Fruit fly (Drosophila melanogaster): ENCODE measurements around the gene TwdlZ.

Gene TwdlZ

dm6 chrX:16772882-16773827 is 35.2 kb downstream of the TwdlZ start (continued):
- TF ChIP-seq Oaz (GFP tag; IDR thresholded peaks at IDR 0.05) = 0 out of 2 replicates have a peak, but pooled peaks have one; percentile 25
- TF ChIP-seq CG18619 (GFP tag; optimal IDR thresholded peaks at IDR 0.05) = no peak
- TF ChIP-seq Bdp1 (GFP tag; optimal IDR thresholded peaks at IDR 0.05) = no peak
- TF ChIP-seq Oli (tag; optimal IDR thresholded peaks at IDR 0.05) = peak; percentile 25
- TF ChIP-seq CG12744 (GFP tag; optimal IDR thresholded peaks at IDR 0.05) = no peak
- TF ChIP-seq Spps (tag; optimal IDR thresholded peaks at IDR 0.05) = peak; percentile 66
- TF ChIP-seq zf30C (GFP tag; optimal IDR thresholded peaks at IDR 0.05) = peak; percentile 41
- peak; percentile 15 for TF ChIP-seq ERR (GFP tag; optimal IDR thresholded peaks at IDR 0.05)
- TF ChIP-seq bigmax (GFP tag; optimal IDR thresholded peaks at IDR 0.05) = no peak
- TF ChIP-seq Awh (GFP tag; IDR thresholded peaks at IDR 0.05) = peak; percentile 83
- peak; percentile 59 for TF ChIP-seq gem (tag; optimal IDR thresholded peaks at IDR 0.05)
- TF ChIP-seq sens (GFP tag) = peak; percentile 96
- TF ChIP-seq ken (GFP tag; IDR thresholded peaks at IDR 0.05) = peak; percentile 46; the same call in 1 of the 3 replicates
- TF ChIP-seq CG15514 (GFP tag; optimal IDR thresholded peaks at IDR 0.05) = no peak
- no peak for TF ChIP-seq ato (GFP tag; IDR thresholded peaks at IDR 0.05; ENCODE audit: partially characterized antibody)
- TF ChIP-seq Asciz (GFP tag; optimal IDR thresholded peaks at IDR 0.05) = peak; percentile 11
- peak; percentile 66 for TF ChIP-seq croc (GFP tag; conservative IDR thresholded peaks at IDR 0.05)
- 0 out of 2 replicates have a peak, but pooled peaks have one; percentile 42 for TF ChIP-seq CG6272 (GFP tag; IDR thresholded peaks at IDR 0.05)
- TF ChIP-seq Lhr (GFP tag; optimal IDR thresholded peaks at IDR 0.05) = no peak
- TF ChIP-seq CG11723 (GFP tag; optimal IDR thresholded peaks at IDR 0.05) = no peak
- 0 out of 2 replicates have a peak, but pooled peaks have one; percentile 13 for TF ChIP-seq wor (GFP tag; IDR thresholded peaks at IDR 0.05)
- no peak for TF ChIP-seq CG4707 (GFP tag; optimal IDR thresholded peaks at IDR 0.05)
- TF ChIP-seq otp (GFP tag; IDR thresholded peaks at IDR 0.05) = peak; percentile 77
- TF ChIP-seq chinmo (GFP tag; IDR thresholded peaks at IDR 0.05; ENCODE audit: partially characterized antibody) = peak; percentile 67; the same call in 2 of the 4 replicates
- TF ChIP-seq mam (GFP tag; optimal IDR thresholded peaks at IDR 0.05) = peak; percentile 61
- TF ChIP-seq Fer2 (tag; optimal IDR thresholded peaks at IDR 0.05) = no peak
- TF ChIP-seq ham (GFP tag; IDR thresholded peaks at IDR 0.05) = no peak
- no peak for TF ChIP-seq da (GFP tag; optimal IDR thresholded peaks at IDR 0.05)
- TF ChIP-seq CG3726 (GFP tag; IDR thresholded peaks at IDR 0.05) = peak; percentile 61; the same call in 1 of the 3 replicates
- 0 out of 3 replicates have a peak, but pooled peaks have one; percentile 21 for TF ChIP-seq jigr1 (GFP tag; IDR thresholded peaks at IDR 0.05)
- peak; percentile 9 for TF ChIP-seq trem (tag; optimal IDR thresholded peaks at IDR 0.05)
- TF ChIP-seq Abd-B (GFP tag; optimal IDR thresholded peaks at IDR 0.05) = no peak
- no peak for TF ChIP-seq CG34224 (GFP tag; IDR thresholded peaks at IDR 0.05; ENCODE audit: partially characterized antibody)
- peak; percentile 39 for TF ChIP-seq CG7786 (GFP tag; optimal IDR thresholded peaks at IDR 0.05)
- no peak for TF ChIP-seq HLHmδ (GFP tag; optimal IDR thresholded peaks at IDR 0.05)
- no peak for TF ChIP-seq HLH4C (GFP tag; IDR thresholded peaks at IDR 0.05; ENCODE audit: partially characterized antibody)
- no peak for TF ChIP-seq fru (optimal IDR thresholded peaks at IDR 0.05)
- TF ChIP-seq Jarid2 (GFP tag; optimal IDR thresholded peaks at IDR 0.05) = peak; percentile 16
- TF ChIP-seq CG14965 (GFP tag; optimal IDR thresholded peaks at IDR 0.05; ENCODE audit: borderline replicate concordance) = no peak
- TF ChIP-seq her (GFP tag; optimal IDR thresholded peaks at IDR 0.05) = no peak
- peak; percentile 27 for TF ChIP-seq CG10209 (GFP tag; optimal IDR thresholded peaks at IDR 0.05)
- no peak for TF ChIP-seq NFAT (GFP tag; IDR thresholded peaks at IDR 0.05)
- peak; percentile 64 for TF ChIP-seq Side (GFP tag; optimal IDR thresholded peaks at IDR 0.05)
- no peak for TF ChIP-seq Dll (GFP tag; IDR thresholded peaks at IDR 0.05; ENCODE audit: partially characterized antibody)
- no peak for TF ChIP-seq Dip2 (GFP tag; IDR thresholded peaks at IDR 0.05)
- TF ChIP-seq CG31365 (tag; optimal IDR thresholded peaks at IDR 0.05) = no peak
- TF ChIP-seq Neu2 (GFP tag; optimal IDR thresholded peaks at IDR 0.05; ENCODE audit: borderline replicate concordance) = no peak
- TF ChIP-seq Lpt (GFP tag; optimal IDR thresholded peaks at IDR 0.05) = no peak

Data from whole organism, embryonic.